Worm (Caenorhabditis elegans): ENCODE measurements around the gene tmed-13.

The tmed-13 gene

DNA sequence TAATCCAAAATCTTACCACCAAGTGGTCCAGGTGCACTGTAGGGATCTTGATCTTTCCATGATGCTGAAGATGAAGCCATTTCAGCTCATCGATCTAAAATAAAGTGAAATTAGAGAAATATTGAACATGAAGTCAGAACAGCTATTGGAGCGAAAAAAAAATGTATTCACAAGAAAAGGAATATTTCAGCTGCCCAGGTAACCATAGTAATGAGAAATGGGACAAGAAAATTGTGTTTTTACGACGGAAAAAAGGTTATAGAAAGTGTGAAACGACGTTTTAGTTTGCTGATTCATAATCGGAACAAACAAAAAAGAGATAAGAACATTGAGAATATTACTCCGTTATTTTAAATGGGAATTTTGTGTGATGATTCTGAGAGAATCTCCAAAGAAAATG is 2.0 kb upstream of the tmed-13 start, which contains the start of gene Y73B6BL.27:
Gene Y73B6BL.27, minus strand, starts transcription at position 101 of the 400 bp plus-strand sequence.
- no peak for TF ChIP-seq drap-1 (GFP tag; optimal IDR thresholded peaks at IDR 0.05)
- no peak for TF ChIP-seq mls-2 (tag; optimal IDR thresholded peaks at IDR 0.05)
- no peak for TF ChIP-seq M03D4.4 (tag; optimal IDR thresholded peaks at IDR 0.05)
- no peak for TF ChIP-seq lin-13 (tag; optimal IDR thresholded peaks at IDR 0.05)
- no peak for TF ChIP-seq elt-3 (tag; optimal IDR thresholded peaks at IDR 0.05)
- no peak for TF ChIP-seq ces-1 (GFP tag; optimal IDR thresholded peaks at IDR 0.05)
- no peak for TF ChIP-seq nhr-76 (tag; optimal IDR thresholded peaks at IDR 0.05)

DNA sequence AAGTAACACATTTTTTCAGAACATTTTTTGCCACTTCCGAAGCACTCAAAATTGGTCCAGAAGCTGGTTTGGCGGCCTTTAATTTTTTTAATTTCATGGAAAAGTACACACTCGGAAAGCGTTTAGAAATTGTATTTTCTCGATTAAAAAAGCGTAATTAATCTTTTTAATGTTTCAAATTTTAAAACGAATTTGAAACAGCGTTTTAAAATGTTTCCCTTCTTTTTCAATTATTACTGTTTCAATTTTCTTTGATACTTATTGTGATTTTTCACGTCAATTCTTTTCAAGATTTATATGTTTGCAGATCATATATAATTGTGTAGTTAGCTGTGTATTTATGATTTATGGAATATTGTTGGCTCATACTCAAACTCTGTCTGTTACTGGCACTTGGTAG is 7.2 kb downstream of the tmed-13 start, which contains the start of gene acr-25:
Gene acr-25, plus strand, starts transcription at position 301 of the 400 bp plus-strand sequence.
- TF ChIP-seq lsy-2 (tag; optimal IDR thresholded peaks at IDR 0.05) (no peak), lin-13 (tag; optimal IDR thresholded peaks at IDR 0.05) (no peak), ceh-83 (GFP tag; optimal IDR thresholded peaks at IDR 0.05) (no peak), pha-4 (tag; optimal IDR thresholded peaks at IDR 0.05) (no peak), ceh-43 (GFP tag; optimal IDR thresholded peaks at IDR 0.05) (no peak), snpc-4 (tag; optimal IDR thresholded peaks at IDR 0.05) (no peak), unc-62 (GFP tag; optimal IDR thresholded peaks at IDR 0.05) (no peak), M03D4.4 (tag; optimal IDR thresholded peaks at IDR 0.05) (no peak), elt-3 (tag; optimal IDR thresholded peaks at IDR 0.05) (no peak), ceh-39 (tag; optimal IDR thresholded peaks at IDR 0.05) (no peak), ham-2 (GFP tag; optimal IDR thresholded peaks at IDR 0.05) (no peak), nhr-237 (tag; optimal IDR thresholded peaks at IDR 0.05) (no peak), drap-1 (GFP tag; optimal IDR thresholded peaks at IDR 0.05) (no peak), bed-3 (GFP tag; optimal IDR thresholded peaks at IDR 0.05) (no peak)

DNA sequence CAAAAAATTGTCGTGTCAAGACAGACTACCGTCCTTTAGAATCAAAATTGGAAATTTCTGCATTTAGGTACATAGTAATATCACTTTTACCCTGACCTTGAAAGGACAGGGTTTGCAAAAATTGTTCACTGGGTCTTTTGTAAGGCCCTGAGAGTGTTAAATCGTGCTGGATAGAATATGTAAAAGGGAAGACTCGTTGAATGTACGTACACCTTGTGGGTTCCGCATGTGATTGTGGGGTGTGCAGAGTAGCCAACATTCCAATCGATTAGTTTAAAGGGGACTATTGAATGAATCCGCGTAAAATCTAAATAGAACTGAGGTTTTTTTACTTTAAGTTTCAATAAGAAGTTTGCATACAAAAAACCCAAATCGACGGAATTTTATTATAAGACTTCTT is 10.6 kb downstream of the tmed-13 start:
- no peak for TF ChIP-seq unc-39 (tag; optimal IDR thresholded peaks at IDR 0.05)
- no peak for TF ChIP-seq mab-5 (tag; optimal IDR thresholded peaks at IDR 0.05)
- TF ChIP-seq elt-3 (tag; optimal IDR thresholded peaks at IDR 0.05) = no peak
- TF ChIP-seq M03D4.4 (tag; optimal IDR thresholded peaks at IDR 0.05) = no peak
- no peak for TF ChIP-seq ceh-83 (GFP tag; optimal IDR thresholded peaks at IDR 0.05)
- no peak for TF ChIP-seq drap-1 (GFP tag; optimal IDR thresholded peaks at IDR 0.05)
- no peak for TF ChIP-seq flh-1 (GFP tag; optimal IDR thresholded peaks at IDR 0.05)
- TF ChIP-seq pha-4 (tag; optimal IDR thresholded peaks at IDR 0.05) = no peak
- TF ChIP-seq ces-1 (GFP tag; optimal IDR thresholded peaks at IDR 0.05) = no peak
- no peak for TF ChIP-seq sptf-1 (tag; optimal IDR thresholded peaks at IDR 0.05)
- no peak for TF ChIP-seq ceh-39 (tag; optimal IDR thresholded peaks at IDR 0.05)
- no peak for TF ChIP-seq blmp-1 (tag; optimal IDR thresholded peaks at IDR 0.05)
- TF ChIP-seq nhr-12 (tag; optimal IDR thresholded peaks at IDR 0.05) = no peak

DNA sequence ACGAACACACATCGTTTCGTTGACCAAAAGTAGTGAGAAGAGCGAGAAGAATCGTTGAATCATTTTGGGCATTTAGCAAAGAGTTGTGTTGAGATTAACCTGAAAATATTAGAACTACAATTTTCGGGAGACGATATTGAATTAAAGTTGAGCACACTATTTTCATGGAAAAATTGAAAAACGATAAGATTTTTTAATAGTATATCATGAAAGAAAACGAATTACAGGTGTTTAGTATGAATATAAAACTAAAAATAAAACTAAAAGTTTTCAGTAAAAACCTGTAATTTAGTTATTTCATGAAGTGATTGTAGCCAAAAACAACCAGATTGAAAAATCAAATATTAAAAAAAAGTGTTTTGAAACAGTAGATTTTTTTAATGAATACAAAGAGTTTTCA is 13.7 kb downstream of the tmed-13 start, which contains the start of gene lgc-10:
Gene lgc-10, minus strand, starts transcription at position 101 of the 400 bp plus-strand sequence.
- TF ChIP-seq mep-1 (tag; optimal IDR thresholded peaks at IDR 0.05) (no peak), elt-3 (tag; optimal IDR thresholded peaks at IDR 0.05) (no peak), drap-1 (GFP tag; optimal IDR thresholded peaks at IDR 0.05) (no peak), mab-5 (tag; optimal IDR thresholded peaks at IDR 0.05) (no peak), zip-8 (tag; optimal IDR thresholded peaks at IDR 0.05) (no peak), hlh-1 (tag; optimal IDR thresholded peaks at IDR 0.05) (no peak), lin-13 (tag; optimal IDR thresholded peaks at IDR 0.05) (no peak), blmp-1 (tag; optimal IDR thresholded peaks at IDR 0.05) (no peak), ceh-39 (tag; optimal IDR thresholded peaks at IDR 0.05) (no peak), cnd-1 (tag; optimal IDR thresholded peaks at IDR 0.05) (no peak), ztf-11 (tag; optimal IDR thresholded peaks at IDR 0.05) (no peak), nhr-237 (tag; optimal IDR thresholded peaks at IDR 0.05) (no peak), nhr-2 (tag; optimal IDR thresholded peaks at IDR 0.05) (no peak), nhr-28 (tag; optimal IDR thresholded peaks at IDR 0.05) (no peak), M03D4.4 (tag; optimal IDR thresholded peaks at IDR 0.05) (no peak)

DNA sequence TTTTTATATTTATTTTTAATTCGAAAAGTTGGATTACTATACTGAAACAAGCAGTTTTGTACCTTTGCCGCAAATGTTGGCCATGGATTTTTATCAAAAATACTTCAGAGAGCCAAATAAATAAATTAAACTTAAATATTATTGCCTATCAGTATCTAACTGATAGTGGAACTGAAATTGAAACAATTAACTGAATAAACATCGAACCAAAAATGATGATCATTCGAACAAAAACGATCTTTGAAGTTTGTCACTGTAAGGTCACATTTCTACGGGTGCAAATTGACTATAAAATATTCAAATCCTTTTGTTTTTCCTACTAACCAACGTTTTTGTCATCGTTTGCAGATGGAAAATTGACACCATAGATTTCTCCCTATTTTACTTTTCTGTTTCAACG is 28.2 kb downstream of the tmed-13 start:
- no peak for TF ChIP-seq mls-2 (tag; optimal IDR thresholded peaks at IDR 0.05)
- TF ChIP-seq flh-1 (GFP tag; optimal IDR thresholded peaks at IDR 0.05) = no peak
- TF ChIP-seq M03D4.4 (tag; optimal IDR thresholded peaks at IDR 0.05) = no peak
- no peak for TF ChIP-seq nhr-237 (tag; optimal IDR thresholded peaks at IDR 0.05)
- no peak for TF ChIP-seq ham-2 (GFP tag; optimal IDR thresholded peaks at IDR 0.05)
- no peak for TF ChIP-seq unc-120 (tag; optimal IDR thresholded peaks at IDR 0.05; ENCODE audit: poor library complexity, severe bottlenecking)
- no peak for TF ChIP-seq blmp-1 (tag; optimal IDR thresholded peaks at IDR 0.05)
- TF ChIP-seq lsy-2 (tag; optimal IDR thresholded peaks at IDR 0.05) = no peak
- TF ChIP-seq ces-1 (GFP tag; optimal IDR thresholded peaks at IDR 0.05) = no peak
- TF ChIP-seq snpc-4 (tag; optimal IDR thresholded peaks at IDR 0.05) = no peak
- no peak for TF ChIP-seq elt-3 (tag; optimal IDR thresholded peaks at IDR 0.05)
- no peak for TF ChIP-seq ceh-43 (GFP tag; optimal IDR thresholded peaks at IDR 0.05)
- TF ChIP-seq nhr-12 (tag; optimal IDR thresholded peaks at IDR 0.05) = no peak
- no peak for TF ChIP-seq unc-39 (tag; optimal IDR thresholded peaks at IDR 0.05)
- TF ChIP-seq mab-5 (tag; optimal IDR thresholded peaks at IDR 0.05) = no peak
- no peak for TF ChIP-seq drap-1 (GFP tag; optimal IDR thresholded peaks at IDR 0.05)
- TF ChIP-seq ztf-11 (tag; optimal IDR thresholded peaks at IDR 0.05) = no peak
- TF ChIP-seq mep-1 (tag; optimal IDR thresholded peaks at IDR 0.05) = no peak

Data from whole organism, mixed stage, embryonic.